Fruit fly (Drosophila melanogaster) whole organism, embryonic: ENCODE data around the gene lectin-37Da.
A peak's percentile ranks its signal among the peaks of the same experiment; 100 is the strongest.

Experiments
- Abd-B ChIP-seq: fragments of 200-800 bp; sonication (Bioruptor generic); optimal IDR thresholded peaks from 2 replicates; lab custom pipeline; 2018; ENCODE audit warnings: missing biosample characterization, mild to moderate bottlenecking, missing genetic modification characterization, moderate library complexity
- B-H2 ChIP-seq: fragments of 200-800 bp; sonication (Bioruptor generic); optimal IDR thresholded peaks from 2 replicates; lab custom pipeline; 2018; ENCODE audit warnings: missing biosample characterization, mild to moderate bottlenecking, missing genetic modification characterization
- CG10147 ChIP-seq: fragments of 200-800 bp; sonication (Bioruptor generic); optimal IDR thresholded peaks from 2 replicates; lab custom pipeline; 2019; ENCODE audit warnings: missing biosample characterization, mild to moderate bottlenecking, missing genetic modification characterization, moderate library complexity
- CG10431 ChIP-seq: fragments of 200-800 bp; sonication (Bioruptor generic); optimal IDR thresholded peaks from 3 replicates; lab custom pipeline; 2018; ENCODE audit warnings: missing biosample characterization, mild to moderate bottlenecking, missing genetic modification characterization
- CG11723 ChIP-seq: fragments of 200-800 bp; sonication (Bioruptor generic); optimal IDR thresholded peaks from 2 replicates; lab custom pipeline; 2017; ENCODE audit warnings: missing biosample characterization, mild to moderate bottlenecking, missing genetic modification characterization
- CG13775 ChIP-seq: fragments of 200-800 bp; sonication (Bioruptor generic); optimal IDR thresholded peaks from 3 replicates; lab custom pipeline; 2017; ENCODE audit warnings: missing biosample characterization, mild to moderate bottlenecking, missing genetic modification characterization
- CG15011 ChIP-seq: fragments of 200-800 bp; sonication (Bioruptor generic); optimal IDR thresholded peaks from 3 replicates; lab custom pipeline; 2018; ENCODE audit warnings: missing biosample characterization, mild to moderate bottlenecking, missing genetic modification characterization
- CG15514 ChIP-seq: fragments of 200-800 bp; sonication (Bioruptor generic); optimal IDR thresholded peaks from 3 replicates; lab custom pipeline; 2017; ENCODE audit warnings: missing biosample characterization, missing genetic modification characterization, mild to moderate bottlenecking, moderate library complexity, missing genetic modification reagents
- CG17829 ChIP-seq: fragments of 200-800 bp; optimal IDR thresholded peaks from 2 replicates; lab custom pipeline; 2019; ENCODE audit warnings: missing biosample characterization, mild to moderate bottlenecking, missing genetic modification characterization, moderate library complexity
- CG18599 ChIP-seq: fragments of 200-800 bp; sonication (Bioruptor generic); optimal IDR thresholded peaks from 3 replicates; lab custom pipeline; 2017; ENCODE audit warnings: missing biosample characterization, missing genetic modification characterization, mild to moderate bottlenecking, moderate library complexity, missing genetic modification reagents
- CG2129 ChIP-seq: fragments of 200-800 bp; sonication (Bioruptor generic); IDR thresholded peaks from 2 replicates; pipeline ENCODE4 v1.3.6; 2022; ENCODE audit warnings: missing biosample characterization, missing genetic modification characterization; ENCODE audit not compliant: partially characterized antibody
- CG2678 ChIP-seq: fragments of 200-800 bp; sonication (Bioruptor generic); optimal IDR thresholded peaks from 3 replicates; lab custom pipeline; 2019; ENCODE audit warnings: missing biosample characterization, mild to moderate bottlenecking, missing genetic modification characterization, moderate library complexity
- CG30403 ChIP-seq: fragments of 200-800 bp; sonication (Bioruptor generic); optimal IDR thresholded peaks from 3 replicates; lab custom pipeline; 2016; ENCODE audit warnings: missing biosample characterization, missing genetic modification characterization
- CG31388 ChIP-seq: fragments of 200-800 bp; sonication (Bioruptor generic); optimal IDR thresholded peaks from 2 replicates; lab custom pipeline; 2016; ENCODE audit warnings: missing biosample characterization, missing genetic modification characterization
- CG34224 ChIP-seq: fragments of 200-800 bp; sonication (Bioruptor generic); IDR thresholded peaks from 3 replicates; pipeline ENCODE4 v1.3.6; 2022; ENCODE audit warnings: missing biosample characterization, missing genetic modification characterization; ENCODE audit not compliant: partially characterized antibody
- CG42726 ChIP-seq: fragments of 200-800 bp; sonication (Bioruptor generic); IDR thresholded peaks from 2 replicates; pipeline ENCODE4 v1.3.6; 2022; ENCODE audit warnings: missing biosample characterization, missing genetic modification characterization; ENCODE audit not compliant: partially characterized antibody
- CG4707 ChIP-seq: fragments of 200-800 bp; sonication (Bioruptor generic); optimal IDR thresholded peaks from 2 replicates; lab custom pipeline; 2018; ENCODE audit warnings: missing biosample characterization, mild to moderate bottlenecking, missing genetic modification characterization, moderate library complexity
- CG6683 ChIP-seq: fragments of 200-800 bp; sonication (Bioruptor generic); optimal IDR thresholded peaks from 2 replicates; lab custom pipeline; 2017; ENCODE audit warnings: missing biosample characterization, mild to moderate bottlenecking, missing genetic modification characterization, missing genetic modification reagents
- CG8290 ChIP-seq, 3 experiments: fragments of 200-800 bp; sonication (Bioruptor generic); optimal IDR thresholded peaks; 2 replicates each; lab custom pipeline; 2016 to 2019; ENCODE audit warnings: missing biosample characterization in 3 of 3, missing genetic modification characterization in 3 of 3, mild to moderate bottlenecking in 2 of 3, moderate library complexity in 1 of 3
- CG8359 ChIP-seq: fragments of 200-800 bp; sonication (Bioruptor generic); optimal IDR thresholded peaks from 2 replicates; lab custom pipeline; 2017; ENCODE audit warnings: missing biosample characterization, mild to moderate bottlenecking, missing genetic modification characterization, borderline replicate concordance
- CG8765 ChIP-seq: fragments of 200-800 bp; sonication (Bioruptor generic); IDR thresholded peaks from 2 replicates; pipeline ENCODE4 v1.3.6; 2022; ENCODE audit warnings: missing biosample characterization, missing genetic modification characterization
- Hmr ChIP-seq: fragments of 200-800 bp; sonication (Bioruptor generic); optimal IDR thresholded peaks from 3 replicates; lab custom pipeline; 2017; ENCODE audit warnings: mild to moderate bottlenecking, missing biosample characterization, missing genetic modification reagents, missing genetic modification characterization
- Hmx ChIP-seq: fragments of 200-800 bp; sonication (Bioruptor generic); optimal IDR thresholded peaks from 2 replicates; lab custom pipeline; 2016; ENCODE audit warnings: missing biosample characterization, missing genetic modification characterization
- MTF-1 ChIP-seq: fragments of 200-800 bp; sonication (Bioruptor generic); optimal IDR thresholded peaks from 2 replicates; lab custom pipeline; 2018; ENCODE audit warnings: missing biosample characterization, mild to moderate bottlenecking, missing genetic modification characterization, borderline replicate concordance
- Six4 ChIP-seq: fragments of 200-800 bp; sonication (Bioruptor generic); optimal IDR thresholded peaks from 2 replicates; lab custom pipeline; 2016; ENCODE audit warnings: missing biosample characterization, missing genetic modification characterization
- Sox100B ChIP-seq: fragments of 200-800 bp; sonication (Bioruptor generic); optimal IDR thresholded peaks from 3 replicates; lab custom pipeline; 2018; ENCODE audit warnings: missing biosample characterization, mild to moderate bottlenecking, missing genetic modification characterization
- az2 ChIP-seq: fragments of 200-800 bp; sonication (Bioruptor generic); optimal IDR thresholded peaks from 3 replicates; lab custom pipeline; 2016; ENCODE audit warnings: missing biosample characterization, missing genetic modification characterization
- bcd ChIP-seq: fragments of 200-800 bp; sonication (Bioruptor generic); optimal IDR thresholded peaks from 2 replicates; lab custom pipeline; 2017; ENCODE audit warnings: missing biosample characterization, mild to moderate bottlenecking, missing genetic modification characterization
- btn ChIP-seq: fragments of 200-800 bp; sonication (Bioruptor generic); optimal IDR thresholded peaks from 2 replicates; lab custom pipeline; 2016; ENCODE audit warnings: missing biosample characterization, missing genetic modification characterization
- danr ChIP-seq: fragments of 200-800 bp; sonication (Bioruptor generic); IDR thresholded peaks from 2 replicates; pipeline ENCODE4 v1.3.6; 2022; ENCODE audit warnings: missing biosample characterization, missing genetic modification characterization
- disco-r ChIP-seq: fragments of 200-800 bp; sonication (Bioruptor generic); optimal IDR thresholded peaks from 2 replicates; lab custom pipeline; 2016; ENCODE audit warnings: missing biosample characterization, missing genetic modification characterization
- dmrt11E ChIP-seq: fragments of 200-800 bp; sonication (Bioruptor generic); optimal IDR thresholded peaks from 3 replicates; lab custom pipeline; 2018; ENCODE audit warnings: missing biosample characterization, mild to moderate bottlenecking, missing genetic modification characterization, moderate library complexity
- gem ChIP-seq: fragments of 200-800 bp; sonication (Bioruptor generic); optimal IDR thresholded peaks from 2 replicates; lab custom pipeline; 2019; ENCODE audit warnings: missing biosample characterization, mild to moderate bottlenecking, missing genetic modification characterization, moderate library complexity
- gsb ChIP-seq: fragments of 200-800 bp; sonication (Bioruptor generic); IDR thresholded peaks from 2 replicates; pipeline ENCODE4 v1.3.6; 2022; ENCODE audit warnings: missing biosample characterization, missing genetic modification characterization
- pum ChIP-seq: fragments of 200-800 bp; sonication (Bioruptor generic); optimal IDR thresholded peaks from 2 replicates; lab custom pipeline; 2016; ENCODE audit warnings: missing biosample characterization, missing genetic modification characterization
- repo ChIP-seq: fragments of 200-800 bp; sonication (Bioruptor generic); optimal IDR thresholded peaks from 2 replicates; lab custom pipeline; 2016; ENCODE audit warnings: missing biosample characterization, missing genetic modification characterization
- run ChIP-seq: fragments of 200-800 bp; sonication (Bioruptor generic); optimal IDR thresholded peaks from 3 replicates; lab custom pipeline; 2018; ENCODE audit warnings: missing biosample characterization, mild to moderate bottlenecking, missing genetic modification characterization
- seq ChIP-seq: fragments of 200-800 bp; sonication (Bioruptor generic); IDR thresholded peaks from 2 replicates; pipeline ENCODE4 v1.3.6; 2022; ENCODE audit warnings: missing biosample characterization, missing genetic modification characterization
- sob ChIP-seq: fragments of 200-800 bp; sonication (Bioruptor generic); IDR thresholded peaks from 2 replicates; pipeline ENCODE4 v1.3.6; 2022; ENCODE audit warnings: missing biosample characterization, missing genetic modification characterization
- sqz ChIP-seq: fragments of 200-800 bp; sonication (Bioruptor generic); optimal IDR thresholded peaks from 3 replicates; lab custom pipeline; 2018; ENCODE audit warnings: missing biosample characterization, mild to moderate bottlenecking, missing genetic modification characterization
- sug ChIP-seq: fragments of 200-800 bp; optimal IDR thresholded peaks from 2 replicates; lab custom pipeline; 2019; ENCODE audit warnings: missing biosample characterization, mild to moderate bottlenecking, missing genetic modification characterization, moderate library complexity
- tll ChIP-seq, 2 experiments: fragments of 200-800 bp in 1 of 2; fragments of >200 bp in 1 of 2; sonication (Bioruptor generic) in 1 of 2; optimal IDR thresholded peaks; 2 replicates each; lab custom pipeline; 2017 to 2019; ENCODE audit warnings: missing biosample characterization in 2 of 2, missing genetic modification characterization in 2 of 2, mild to moderate bottlenecking in 1 of 2, moderate library complexity in 1 of 2
- tna ChIP-seq: fragments of 200-800 bp; sonication (Bioruptor generic); IDR thresholded peaks from 2 replicates; pipeline ENCODE4 v1.3.6; 2022; ENCODE audit warnings: missing biosample characterization, missing genetic modification characterization; ENCODE audit not compliant: partially characterized antibody
- trem ChIP-seq: fragments of 200-800 bp; optimal IDR thresholded peaks from 3 replicates; lab custom pipeline; 2019; ENCODE audit warnings: missing biosample characterization, mild to moderate bottlenecking, missing genetic modification characterization, moderate library complexity
- trh ChIP-seq: fragments of 200-800 bp; sonication (Bioruptor generic); optimal IDR thresholded peaks from 2 replicates; lab custom pipeline; 2016; ENCODE audit warnings: missing biosample characterization, missing genetic modification characterization
- ttk ChIP-seq: fragments of 200-800 bp; sonication (Bioruptor generic); IDR thresholded peaks from 2 replicates; pipeline ENCODE4 v2.1.2; 2022; ENCODE audit warnings: missing biosample characterization, missing genetic modification characterization
- vnd ChIP-seq: fragments of 200-800 bp; sonication (Bioruptor generic); IDR thresholded peaks from 3 replicates; pipeline ENCODE4 v1.3.6; 2022; ENCODE audit warnings: missing biosample characterization, missing genetic modification characterization; ENCODE audit not compliant: partially characterized antibody
- vvl ChIP-seq: fragments of 200-800 bp; sonication (Bioruptor generic); IDR thresholded peaks from 2 replicates; pipeline ENCODE4 v1.3.6; 2022; ENCODE audit warnings: missing biosample characterization, missing genetic modification characterization
- wdn ChIP-seq: fragments of 200-800 bp; sonication (Bioruptor generic); IDR thresholded peaks from 2 replicates; pipeline ENCODE4 v1.3.6; 2022; ENCODE audit warnings: missing biosample characterization, missing genetic modification characterization
- z ChIP-seq: fragments of 200-800 bp; sonication (Bioruptor generic); IDR thresholded peaks from 3 replicates; pipeline ENCODE4 v1.3.6; 2022; ENCODE audit warnings: missing biosample characterization, missing genetic modification characterization

The lectin-37Da gene

dm6 chr2L:19433292-19433691 is 15.2 kb downstream of the lectin-37Da start (continued):
- TF ChIP-seq CG31388: no peak
- TF ChIP-seq CG15514 (GFP tag; lab: Kevin White, UChicago): no peak
- no peak for TF ChIP-seq Six4 (GFP tag; lab: Kevin White, UChicago)
- TF ChIP-seq CG2129: no peak
- no peak for TF ChIP-seq btn
- TF ChIP-seq MTF-1 (GFP tag; lab: Kevin White, UChicago): no peak
- TF ChIP-seq CG30403 (GFP tag; lab: Kevin White, UChicago): peak; percentile 4
- TF ChIP-seq disco-r (GFP tag; lab: Kevin White, UChicago): no peak
- TF ChIP-seq gem: peak; percentile 53
- no peak for TF ChIP-seq z (GFP tag; lab: Robert Waterston, UW)
- no peak for TF ChIP-seq B-H2 (GFP tag; lab: Kevin White, UChicago)
- no peak for TF ChIP-seq wdn (GFP tag; lab: Robert Waterston, UW)
- TF ChIP-seq vvl: peak; percentile 13; the same call in 1 of the 2 replicates
- no peak for TF ChIP-seq CG42726 (GFP tag; lab: Robert Waterston, UW)
- TF ChIP-seq CG6683: no peak
- TF ChIP-seq Hmr (GFP tag; lab: Kevin White, UChicago): peak; percentile 27
- no peak for TF ChIP-seq CG15011
- TF ChIP-seq Hmx (GFP tag; lab: Kevin White, UChicago): no peak
- no peak for TF ChIP-seq sqz (GFP tag; lab: Kevin White, UChicago)
- no peak for TF ChIP-seq bcd (GFP tag; lab: Kevin White, UChicago)
- no peak for TF ChIP-seq Abd-B (GFP tag; lab: Kevin White, UChicago)
- no peak for TF ChIP-seq danr
- no peak for TF ChIP-seq CG11723 (GFP tag; lab: Kevin White, UChicago)
- TF ChIP-seq dmrt11E (tag; lab: Kevin White, UChicago): peak; percentile 16
- no peak for TF ChIP-seq CG8765 (GFP tag; lab: Robert Waterston, UW)
- TF ChIP-seq seq (GFP tag; lab: Robert Waterston, UW): no peak
- no peak for TF ChIP-seq CG8359 (GFP tag; lab: Kevin White, UChicago)
- peak; percentile 11 for TF ChIP-seq sug
- no peak for TF ChIP-seq run (tag; lab: Kevin White, UChicago)
- TF ChIP-seq CG13775: no peak
- no peak for TF ChIP-seq sob
- no peak for TF ChIP-seq az2
- peak; percentile 50 for TF ChIP-seq CG2678 (tag; lab: Kevin White, UChicago)
- no peak for TF ChIP-seq CG10147 (GFP tag; lab: Kevin White, UChicago)
- TF ChIP-seq pum: no peak
- TF ChIP-seq CG17829 (tag; lab: Kevin White, UChicago): no peak
- TF ChIP-seq trem (tag; lab: Kevin White, UChicago): no peak
- TF ChIP-seq repo (GFP tag; lab: Kevin White, UChicago): no peak
- no peak for TF ChIP-seq vnd (GFP tag; lab: Robert Waterston, UW)
- no peak for TF ChIP-seq tna (GFP tag; lab: Robert Waterston, UW)
- TF ChIP-seq tll (GFP tag; optimal IDR thresholded peaks at IDR 0.05; lab: Kevin White, UChicago): no peak
- no peak for TF ChIP-seq CG8290 (GFP tag; optimal IDR thresholded peaks at IDR 0.05; lab: Kevin White, UChicago)
- no peak for TF ChIP-seq CG8290 (tag; optimal IDR thresholded peaks at IDR 0.05; lab: Kevin White, UChicago)
- peak; percentile 46 for TF ChIP-seq CG4707 (GFP tag; lab: Kevin White, UChicago)
- peak; percentile 4 for TF ChIP-seq Sox100B (GFP tag; lab: Kevin White, UChicago)
- peak; percentile 40 for TF ChIP-seq CG18599 (GFP tag; lab: Kevin White, UChicago)
- TF ChIP-seq gsb (GFP tag; lab: Robert Waterston, UW): no peak
- TF ChIP-seq ttk (GFP tag; lab: Robert Waterston, UW): no peak
- no peak for TF ChIP-seq CG10431 (GFP tag; lab: Kevin White, UChicago)
- no peak for TF ChIP-seq trh (GFP tag; lab: Kevin White, UChicago)
- no peak for TF ChIP-seq CG34224 (GFP tag; lab: Robert Waterston, UW)
